Worm (Caenorhabditis elegans) whole organism, L2 larva: ENCODE measurements around the gene Y70G10A.4.

ENCODE experiments used
- R02D3.7 ChIP-seq: fragments of 150-350 bp; optimal IDR thresholded peaks from 2 replicates; lab custom pipeline; 2014; ENCODE audit warnings: missing biosample characterization, missing genetic modification characterization
- alr-1 ChIP-seq: fragments of 150-350 bp; optimal IDR thresholded peaks from 2 replicates; lab custom pipeline; 2014; ENCODE audit warnings: missing biosample characterization, missing genetic modification characterization
- aly-2 ChIP-seq: fragments of 150-350 bp; optimal IDR thresholded peaks from 2 replicates; lab custom pipeline; 2014; ENCODE audit warnings: missing biosample characterization, missing genetic modification characterization
- blmp-1 ChIP-seq: sonication (generic microtip); optimal IDR thresholded peaks from 2 replicates; lab custom pipeline; 2017; ENCODE audit warnings: missing genetic modification characterization, mild to moderate bottlenecking, missing compliant biosample characterization, antibody characterized with exemption, moderate library complexity; ENCODE audit not compliant: insufficient read depth
- nhr-237 ChIP-seq: fragments of 150-350 bp; optimal IDR thresholded peaks from 2 replicates; lab custom pipeline; 2014; ENCODE audit warnings: missing biosample characterization, missing genetic modification characterization
- nhr-25 ChIP-seq: fragments of 150-350 bp; sonication (generic microtip); optimal IDR thresholded peaks from 3 replicates; lab custom pipeline; 2014; ENCODE audit warnings: missing biosample characterization, missing genetic modification characterization
- unc-62 ChIP-seq: fragments of 150-350 bp; optimal IDR thresholded peaks from 2 replicates; lab custom pipeline; 2014; ENCODE audit warnings: missing biosample characterization, missing genetic modification reagents, missing genetic modification characterization

DNA sequence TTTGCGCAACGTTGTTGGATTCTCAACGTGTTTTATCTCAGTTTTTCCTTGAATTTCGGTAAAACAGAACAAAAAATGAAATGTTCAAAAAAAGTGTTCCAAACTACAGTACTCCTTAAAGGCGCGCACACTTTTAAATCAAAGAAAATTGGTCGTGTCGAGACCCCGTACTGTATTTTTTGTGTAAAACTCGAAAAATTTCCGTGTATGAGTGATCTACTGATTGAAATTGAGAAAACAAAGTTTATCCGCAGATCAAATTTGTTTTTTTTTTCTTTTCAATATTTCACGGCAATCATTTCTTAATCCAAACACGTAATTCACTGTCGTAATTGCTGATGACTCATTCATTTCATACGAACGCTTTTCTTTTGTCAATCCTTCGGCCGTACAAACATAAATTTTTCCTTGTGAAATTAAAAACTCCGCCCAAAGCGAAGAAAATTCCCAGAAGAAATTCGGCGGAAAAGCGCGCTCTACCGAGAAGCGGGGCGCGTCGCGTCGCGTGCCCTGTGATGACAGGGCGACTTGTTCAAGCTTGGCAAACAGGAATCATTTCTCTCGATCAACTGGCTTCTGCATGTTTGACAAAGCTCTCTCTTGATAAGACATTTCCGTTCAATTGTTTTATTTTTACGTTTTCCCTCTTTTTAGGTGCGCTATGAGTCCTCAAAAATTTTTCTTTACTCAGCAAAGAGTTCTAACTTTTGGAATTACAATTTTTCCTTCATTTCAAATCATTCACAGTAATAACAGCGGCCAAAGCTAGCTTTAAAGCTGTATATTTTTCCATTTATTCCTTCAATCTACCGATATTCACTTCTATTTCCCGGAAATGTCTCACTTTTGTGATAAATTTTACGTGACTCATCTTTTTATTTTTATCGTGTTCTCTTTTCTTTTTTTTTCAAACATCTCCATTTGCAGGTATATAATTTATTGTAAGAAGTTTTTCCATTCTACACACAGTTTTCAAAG is 18.8 kb upstream of the Y70G10A.4 start, which contains the start of gene chc-1:
- TF ChIP-seq R02D3.7 (tag; lab: Kevin White, UChicago) = no peak
- TF ChIP-seq nhr-25 (tag; lab: Kevin White, UChicago) = no peak
- no peak for TF ChIP-seq nhr-237 (tag; lab: Kevin White, UChicago)
- TF ChIP-seq alr-1 (tag; lab: Kevin White, UChicago) = no peak
- TF ChIP-seq blmp-1 (tag; lab: Kevin White, UChicago) = no peak
- TF ChIP-seq aly-2 (tag; lab: Kevin White, UChicago) = no peak
- TF ChIP-seq unc-62 (GFP tag; lab: Kevin White, UChicago) = no peak
